Worm (Caenorhabditis elegans) whole organism, L3 larva: ENCODE data around the gene C08G5.6.

ENCODE experiments used
- ZK546.5 ChIP-seq: sonication (generic microtip); optimal IDR thresholded peaks from 2 replicates; lab custom pipeline; 2017; ENCODE audit warnings: missing biosample characterization, missing genetic modification characterization
- pha-4 ChIP-seq: fragments of 150-350 bp; optimal IDR thresholded peaks from 2 replicates; lab custom pipeline; 2014; ENCODE audit warnings: missing biosample characterization, missing genetic modification reagents, missing genetic modification characterization
- unc-62 ChIP-seq: fragments of 150-350 bp; sonication (generic microtip); optimal IDR thresholded peaks from 4 replicates; lab custom pipeline; 2014; ENCODE audit warnings: missing biosample characterization, missing genetic modification reagents, missing genetic modification characterization

DNA sequence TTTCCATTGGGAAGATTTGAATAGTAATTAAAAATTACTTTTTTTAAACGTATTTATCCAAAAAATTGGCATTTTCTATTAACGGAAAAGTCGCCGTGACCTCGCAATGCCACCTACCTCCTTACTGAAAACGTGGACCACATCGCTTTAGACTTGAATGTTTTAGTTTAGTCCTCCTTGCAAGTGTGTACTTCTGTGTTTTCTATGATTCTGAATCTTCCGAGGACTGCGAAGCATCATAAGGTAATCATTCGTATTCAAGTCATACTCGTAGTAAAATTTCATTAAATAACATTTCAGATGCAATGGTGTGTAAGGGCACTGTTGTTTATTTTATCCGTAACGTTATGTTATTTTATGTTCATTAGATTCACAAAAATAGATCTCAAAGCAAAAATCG lies 38.1 kb downstream of the C08G5.6 start, which contains the start of gene F46F5.11:
- no peak for TF ChIP-seq ZK546.5 (tag; lab: Kevin White, UChicago)
- TF ChIP-seq pha-4 (tag; lab: Kevin White, UChicago), result no peak
- no peak for TF ChIP-seq unc-62 (GFP tag; lab: Kevin White, UChicago)
